Fruit fly (Drosophila melanogaster): ENCODE measurements around the gene smog.
A peak's percentile ranks its signal among the peaks of the same experiment; 100 is the strongest.

Gene smog

DNA sequence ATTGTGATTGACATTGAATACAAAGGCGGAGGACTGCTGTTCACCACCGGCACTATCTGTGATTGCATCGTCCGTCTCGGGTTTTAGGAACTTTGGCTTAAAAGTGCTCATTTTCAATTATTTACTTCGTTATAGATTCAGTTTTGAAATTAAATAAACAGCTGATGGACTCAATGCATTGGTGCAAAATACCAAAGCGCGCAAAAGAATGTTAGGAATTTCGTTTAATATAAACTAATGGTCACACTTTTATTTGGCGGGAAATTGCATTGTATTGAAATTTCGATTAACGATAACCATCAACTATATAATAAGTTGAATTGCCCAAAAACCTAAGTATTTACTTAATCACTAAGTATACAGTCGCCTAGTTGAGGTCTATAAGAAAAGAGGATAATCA, 34.6 kb upstream of the smog start, which contains the start of gene CG3225 (continued):
- no peak for TF ChIP-seq Dll (GFP tag; IDR thresholded peaks at IDR 0.05; ENCODE audit: partially characterized antibody)
- no peak for TF ChIP-seq CG6272 (GFP tag; IDR thresholded peaks at IDR 0.05)
- TF ChIP-seq Awh (GFP tag; IDR thresholded peaks at IDR 0.05), result no peak
- TF ChIP-seq trem (tag; optimal IDR thresholded peaks at IDR 0.05), result peak; percentile 70
- TF ChIP-seq da (GFP tag; optimal IDR thresholded peaks at IDR 0.05), result no peak
- TF ChIP-seq Deaf1 (tag; optimal IDR thresholded peaks at IDR 0.05), result no peak
- no peak for TF ChIP-seq pfk (GFP tag; optimal IDR thresholded peaks at IDR 0.05)
- TF ChIP-seq row (GFP tag; IDR thresholded peaks at IDR 0.05), result peak; percentile 22; the same call in 1 of the 3 replicates
- TF ChIP-seq Opbp (GFP tag; IDR thresholded peaks at IDR 0.05; ENCODE audit: partially characterized antibody), result 0 out of 3 replicates have a peak, but pooled peaks have one; percentile 13
- TF ChIP-seq otp (GFP tag; IDR thresholded peaks at IDR 0.05), result no peak
- no peak for TF ChIP-seq CG10366 (GFP tag; IDR thresholded peaks at IDR 0.05)
- no peak for TF ChIP-seq NFAT (GFP tag; IDR thresholded peaks at IDR 0.05)
- no peak for TF ChIP-seq Meics (GFP tag; optimal IDR thresholded peaks at IDR 0.05)
- no peak for TF ChIP-seq Atf-2 (GFP tag; optimal IDR thresholded peaks at IDR 0.05)
- no peak for TF ChIP-seq ac (GFP tag; optimal IDR thresholded peaks at IDR 0.05)
- no peak for TF ChIP-seq CG10274 (GFP tag; optimal IDR thresholded peaks at IDR 0.05)
- no peak for TF ChIP-seq CG17385 (GFP tag; optimal IDR thresholded peaks at IDR 0.05)
- peak in 1 of 2 experiments; percentile 36 for TF ChIP-seq Pdp1 (GFP tag; optimal IDR thresholded peaks at IDR 0.05)
- TF ChIP-seq CG5180 (GFP tag; optimal IDR thresholded peaks at IDR 0.05), result no peak
- no peak for TF ChIP-seq vvl (GFP tag; IDR thresholded peaks at IDR 0.05)
- no peak for TF ChIP-seq CG4282 (GFP tag; optimal IDR thresholded peaks at IDR 0.05)
- no peak for TF ChIP-seq CG18476 (GFP tag; optimal IDR thresholded peaks at IDR 0.05)
- peak; percentile 54; the same call in 2 of the 3 replicates for TF ChIP-seq HLH4C (GFP tag; IDR thresholded peaks at IDR 0.05; ENCODE audit: partially characterized antibody)
- no peak for TF ChIP-seq Dip2 (GFP tag; IDR thresholded peaks at IDR 0.05)
- TF ChIP-seq CG34224 (GFP tag; IDR thresholded peaks at IDR 0.05; ENCODE audit: partially characterized antibody), result peak; percentile 74; the same call in 2 of the 3 replicates
- no peak for TF ChIP-seq psq (GFP tag; optimal IDR thresholded peaks at IDR 0.05)
- TF ChIP-seq CG17359 (tag; optimal IDR thresholded peaks at IDR 0.05), result no peak
- TF ChIP-seq CG8281 (tag; optimal IDR thresholded peaks at IDR 0.05), result no peak
- no peak for TF ChIP-seq CG31388 (GFP tag; optimal IDR thresholded peaks at IDR 0.05)
- no peak for TF ChIP-seq disco-r (GFP tag; optimal IDR thresholded peaks at IDR 0.05)
- no peak for TF ChIP-seq H15 (GFP tag; IDR thresholded peaks at IDR 0.05)
- peak; percentile 52 for TF ChIP-seq CG15514 (GFP tag; optimal IDR thresholded peaks at IDR 0.05)
- no peak for TF ChIP-seq CG18011 (GFP tag; optimal IDR thresholded peaks at IDR 0.05)
- no peak for TF ChIP-seq CG12219 (GFP tag; optimal IDR thresholded peaks at IDR 0.05)
- TF ChIP-seq CG17186 (GFP tag; optimal IDR thresholded peaks at IDR 0.05), result peak; percentile 67
- no peak for TF ChIP-seq CG12391 (tag; optimal IDR thresholded peaks at IDR 0.05)
- TF ChIP-seq CG6654 (GFP tag; optimal IDR thresholded peaks at IDR 0.05), result no peak
- TF ChIP-seq bigmax (GFP tag; optimal IDR thresholded peaks at IDR 0.05), result no peak
- no peak for TF ChIP-seq CG34376 (GFP tag; optimal IDR thresholded peaks at IDR 0.05)
- TF ChIP-seq CG7271 (tag; optimal IDR thresholded peaks at IDR 0.05), result no peak
- TF ChIP-seq vnd (GFP tag; IDR thresholded peaks at IDR 0.05; ENCODE audit: partially characterized antibody), result 0 out of 3 replicates have a peak, but pooled peaks have one; percentile 42
- no peak for TF ChIP-seq Bteb2 (GFP tag; optimal IDR thresholded peaks at IDR 0.05)
- TF ChIP-seq TFAM (GFP tag; optimal IDR thresholded peaks at IDR 0.05), result no peak
- TF ChIP-seq Dref (GFP tag; IDR thresholded peaks at IDR 0.05), result peak; percentile 66
- no peak for TF ChIP-seq CG13624 (GFP tag; optimal IDR thresholded peaks at IDR 0.05)
- no peak for TF ChIP-seq CG1529 (GFP tag; optimal IDR thresholded peaks at IDR 0.05)
- TF ChIP-seq CG17912 (GFP tag; optimal IDR thresholded peaks at IDR 0.05), result no peak
- TF ChIP-seq CG33213 (GFP tag; optimal IDR thresholded peaks at IDR 0.05), result no peak
- no peak for TF ChIP-seq CG6683 (GFP tag; optimal IDR thresholded peaks at IDR 0.05)
- no peak for TF ChIP-seq Drgx (GFP tag; IDR thresholded peaks at IDR 0.05)
- no peak for TF ChIP-seq Max (GFP tag; optimal IDR thresholded peaks at IDR 0.05)
